Worm (Caenorhabditis elegans) whole organism, late embryonic: ENCODE data around the gene F59F5.4.

Source experiments
- ceh-22 ChIP-seq: sonication (generic microtip); optimal IDR thresholded peaks from 2 replicates; lab custom pipeline; 2017; ENCODE audit warnings: missing biosample characterization, missing genetic modification characterization
- nhr-11 ChIP-seq: fragments of 150-350 bp; optimal IDR thresholded peaks from 2 replicates; lab custom pipeline; 2014; ENCODE audit warnings: missing biosample characterization, missing genetic modification characterization
- pag-3 ChIP-seq: sonication (generic microtip); optimal IDR thresholded peaks from 2 replicates; lab custom pipeline; 2016; ENCODE audit warnings: missing compliant biosample characterization, missing genetic modification characterization, borderline replicate concordance

DNA sequence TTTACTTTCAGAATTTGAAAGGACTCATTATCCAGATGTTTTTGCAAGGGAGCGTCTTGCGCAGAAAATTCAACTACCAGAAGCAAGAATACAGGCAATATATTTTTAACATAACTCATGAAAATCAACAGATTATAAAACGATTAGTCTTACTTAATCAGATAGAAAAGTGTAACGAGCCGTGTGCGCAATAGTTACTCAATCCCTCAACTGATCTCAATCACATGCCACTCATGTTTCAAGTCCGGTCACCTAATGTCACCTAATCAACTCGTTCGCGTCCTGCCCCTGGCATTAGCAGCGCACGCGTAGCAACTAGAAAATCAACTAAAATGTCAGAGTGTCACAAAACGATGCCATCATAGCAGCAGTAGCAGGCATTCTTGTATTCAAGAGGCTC, 26.2 kb upstream of the F59F5.4 start:
- TF ChIP-seq ceh-22 (tag; lab: Kevin White, UChicago) (no peak), pag-3 (tag; lab: Kevin White, UChicago) (no peak), nhr-11 (tag; lab: Kevin White, UChicago) (no peak)
